Fruit fly (Drosophila melanogaster): ENCODE results near the gene Rpn7.

Gene Rpn7

dm6 chr3R:22423996-22424395 is 37.9 kb downstream of the Rpn7 start (continued):
- no peak for TF ChIP-seq Fer3 (tag; optimal IDR thresholded peaks at IDR 0.05)
- no peak for TF ChIP-seq lmd (GFP tag; IDR thresholded peaks at IDR 0.05)
- TF ChIP-seq stc (GFP tag; IDR thresholded peaks at IDR 0.05), result no peak
- no peak for TF ChIP-seq dm (GFP tag; optimal IDR thresholded peaks at IDR 0.05)
- no peak for TF ChIP-seq klu (GFP tag; IDR thresholded peaks at IDR 0.05)
- 0 out of 3 replicates have a peak, but pooled peaks have one; percentile 33 for TF ChIP-seq CG11695 (GFP tag; IDR thresholded peaks at IDR 0.05)
- no peak for TF ChIP-seq gcm (GFP tag; optimal IDR thresholded peaks at IDR 0.05)
- no peak for TF ChIP-seq NC2α (GFP tag; optimal IDR thresholded peaks at IDR 0.05)
- no peak for TF ChIP-seq ab (GFP tag; optimal IDR thresholded peaks at IDR 0.05)
- TF ChIP-seq CG8290 (GFP tag; optimal IDR thresholded peaks at IDR 0.05), result no peak
- TF ChIP-seq CG8290 (tag; optimal IDR thresholded peaks at IDR 0.05), result no peak
- no peak for TF ChIP-seq Oaz (GFP tag; IDR thresholded peaks at IDR 0.05)
- TF ChIP-seq otp (GFP tag; IDR thresholded peaks at IDR 0.05), result no peak
- TF ChIP-seq ind (GFP tag; optimal IDR thresholded peaks at IDR 0.05), result no peak
- no peak for TF ChIP-seq CG13624 (GFP tag; optimal IDR thresholded peaks at IDR 0.05)
- no peak for TF ChIP-seq CG12219 (GFP tag; optimal IDR thresholded peaks at IDR 0.05)
- no peak for TF ChIP-seq Lim3 (GFP tag; IDR thresholded peaks at IDR 0.05)
- peak; percentile 45 for TF ChIP-seq Drgx (GFP tag; IDR thresholded peaks at IDR 0.05)
- TF ChIP-seq CG13123 (GFP tag; optimal IDR thresholded peaks at IDR 0.05), result no peak
- TF ChIP-seq Hmx (GFP tag; optimal IDR thresholded peaks at IDR 0.05), result no peak
- TF ChIP-seq Ptx1 (GFP tag; IDR thresholded peaks at IDR 0.05), result no peak
- TF ChIP-seq wek (GFP tag; optimal IDR thresholded peaks at IDR 0.05), result no peak
- TF ChIP-seq CG12659 (GFP tag; optimal IDR thresholded peaks at IDR 0.05), result no peak
- peak; percentile 8 for TF ChIP-seq lbe (GFP tag; optimal IDR thresholded peaks at IDR 0.05)
- TF ChIP-seq vvl (GFP tag; IDR thresholded peaks at IDR 0.05), result no peak
- TF ChIP-seq hkb (optimal IDR thresholded peaks at IDR 0.05), result no peak
- no peak for TF ChIP-seq hkb (GFP tag; IDR thresholded peaks at IDR 0.05)
- TF ChIP-seq CG31224 (GFP tag; IDR thresholded peaks at IDR 0.05), result no peak
- no peak for TF ChIP-seq CG10321 (GFP tag; IDR thresholded peaks at IDR 0.05)
- no peak for TF ChIP-seq Dip2 (GFP tag; IDR thresholded peaks at IDR 0.05)
- TF ChIP-seq Dll (GFP tag; IDR thresholded peaks at IDR 0.05; ENCODE audit: partially characterized antibody), result no peak
- TF ChIP-seq Hr3 (GFP tag; optimal IDR thresholded peaks at IDR 0.05), result no peak
- no peak for TF ChIP-seq CG8359 (GFP tag; optimal IDR thresholded peaks at IDR 0.05; ENCODE audit: borderline replicate concordance)
- TF ChIP-seq CG15073 (GFP tag; optimal IDR thresholded peaks at IDR 0.05), result no peak
- TF ChIP-seq HLH3B (GFP tag; IDR thresholded peaks at IDR 0.05), result no peak
- no peak for TF ChIP-seq CG2116 (GFP tag; optimal IDR thresholded peaks at IDR 0.05)
- TF ChIP-seq CG17385 (GFP tag; optimal IDR thresholded peaks at IDR 0.05), result no peak
- no peak for TF ChIP-seq CG9215 (GFP tag; IDR thresholded peaks at IDR 0.05)
- no peak for TF ChIP-seq pho (GFP tag; optimal IDR thresholded peaks at IDR 0.05)
- TF ChIP-seq CG11560 (tag; IDR thresholded peaks at IDR 0.05), result no peak
- TF ChIP-seq gem (tag; optimal IDR thresholded peaks at IDR 0.05), result peak; percentile 25
- TF ChIP-seq CG1024 (GFP tag; IDR thresholded peaks at IDR 0.05), result no peak
- TF ChIP-seq CG8478 (optimal IDR thresholded peaks at IDR 0.05), result no peak
- no peak for TF ChIP-seq CG1233 (GFP tag; optimal IDR thresholded peaks at IDR 0.05)

dm6 chr3R:22421618-22422017 is 40.2 kb downstream of the Rpn7 start:
- TF ChIP-seq Dbx (GFP tag; IDR thresholded peaks at IDR 0.05) (peak; percentile 70; the same call in 2 of the 3 replicates), CG4730 (GFP tag; IDR thresholded peaks at IDR 0.05) (peak; percentile 48), nau (GFP tag; optimal IDR thresholded peaks at IDR 0.05) (no peak), phol (tag; optimal IDR thresholded peaks at IDR 0.05) (peak; percentile 26), Awh (GFP tag; IDR thresholded peaks at IDR 0.05) (0 out of 2 replicates have a peak, but pooled peaks have one; percentile 50), ATbp (GFP tag; optimal IDR thresholded peaks at IDR 0.05) (peak; percentile 26), CG12236 (GFP tag; optimal IDR thresholded peaks at IDR 0.05) (no peak), Hmr (GFP tag; optimal IDR thresholded peaks at IDR 0.05) (peak; percentile 56), CG12391 (tag; optimal IDR thresholded peaks at IDR 0.05) (peak; percentile 53), CG15073 (GFP tag; optimal IDR thresholded peaks at IDR 0.05) (no peak), CG8290 (GFP tag; optimal IDR thresholded peaks at IDR 0.05) (no peak), CG8290 (tag; optimal IDR thresholded peaks at IDR 0.05) (no peak), maf-S (GFP tag; optimal IDR thresholded peaks at IDR 0.05) (peak; percentile 44), wek (GFP tag; optimal IDR thresholded peaks at IDR 0.05) (no peak), caup (GFP tag; optimal IDR thresholded peaks at IDR 0.05; ENCODE audit: severe bottlenecking) (peak; percentile 33), bowl (GFP tag; IDR thresholded peaks at IDR 0.05) (peak; percentile 72)
